Fruit fly (Drosophila melanogaster) whole organism, embryonic: ENCODE data around the gene CG9205.

Experiments
- Aef1 ChIP-seq: fragments of 200-800 bp; sonication (Bioruptor generic); IDR thresholded peaks from 3 replicates; pipeline ENCODE4 v1.3.6; 2022; ENCODE audit warnings: missing biosample characterization, missing genetic modification characterization
- Blimp-1 ChIP-seq: fragments of 200-800 bp; sonication (Bioruptor generic); optimal IDR thresholded peaks from 3 replicates; lab custom pipeline; 2018; ENCODE audit warnings: missing biosample characterization, missing genetic modification characterization, mild to moderate bottlenecking, moderate library complexity, missing genetic modification reagents
- CG1024 ChIP-seq: fragments of 200-800 bp; sonication (Bioruptor generic); IDR thresholded peaks from 2 replicates; pipeline ENCODE4 v1.3.6; 2022; ENCODE audit warnings: missing biosample characterization, missing genetic modification characterization
- CG10366 ChIP-seq: fragments of 200-800 bp; sonication (Bioruptor generic); IDR thresholded peaks from 2 replicates; pipeline ENCODE4 v1.3.6; 2022; ENCODE audit warnings: missing biosample characterization, missing genetic modification characterization
- CG10979 ChIP-seq: fragments of 200-800 bp; sonication (Bioruptor generic); optimal IDR thresholded peaks from 2 replicates; lab custom pipeline; 2018; ENCODE audit warnings: missing biosample characterization, mild to moderate bottlenecking, missing genetic modification characterization, moderate library complexity
- CG11504 ChIP-seq: fragments of 200-800 bp; sonication (Bioruptor generic); optimal IDR thresholded peaks from 3 replicates; lab custom pipeline; 2019; ENCODE audit warnings: missing biosample characterization, mild to moderate bottlenecking, missing genetic modification characterization, moderate library complexity
- CG12236 ChIP-seq: fragments of 200-800 bp; sonication (Bioruptor generic); optimal IDR thresholded peaks from 2 replicates; lab custom pipeline; 2016; ENCODE audit warnings: missing biosample characterization, missing genetic modification characterization
- CG12659 ChIP-seq: fragments of 200-800 bp; sonication (Bioruptor generic); optimal IDR thresholded peaks from 3 replicates; lab custom pipeline; 2017; ENCODE audit warnings: mild to moderate bottlenecking, missing biosample characterization, missing genetic modification reagents, missing genetic modification characterization
- CG13624 ChIP-seq: fragments of 200-800 bp; sonication (Bioruptor generic); optimal IDR thresholded peaks from 2 replicates; lab custom pipeline; 2016; ENCODE audit warnings: missing biosample characterization, missing genetic modification characterization
- CG14441 ChIP-seq: fragments of 200-800 bp; sonication (Bioruptor generic); IDR thresholded peaks from 2 replicates; pipeline ENCODE4 v1.3.6; 2022; ENCODE audit warnings: missing biosample characterization, missing genetic modification characterization
- CG14710 ChIP-seq: fragments of 200-800 bp; sonication (Bioruptor generic); optimal IDR thresholded peaks from 3 replicates; lab custom pipeline; 2019; ENCODE audit warnings: missing biosample characterization, mild to moderate bottlenecking, missing genetic modification characterization, moderate library complexity
- CG15479 ChIP-seq: fragments of 200-800 bp; sonication (Bioruptor generic); optimal IDR thresholded peaks from 3 replicates; lab custom pipeline; 2019; ENCODE audit warnings: missing biosample characterization, mild to moderate bottlenecking, missing genetic modification characterization, moderate library complexity
- CG15696 ChIP-seq: fragments of 200-800 bp; sonication (Bioruptor generic); optimal IDR thresholded peaks from 2 replicates; lab custom pipeline; 2019; ENCODE audit warnings: missing biosample characterization, mild to moderate bottlenecking, missing genetic modification characterization, moderate library complexity
- CG17359 ChIP-seq: fragments of 200-800 bp; sonication (Bioruptor generic); optimal IDR thresholded peaks from 3 replicates; lab custom pipeline; 2018; ENCODE audit warnings: missing biosample characterization, mild to moderate bottlenecking, missing genetic modification characterization, moderate library complexity
- CG2678 ChIP-seq: fragments of 200-800 bp; sonication (Bioruptor generic); optimal IDR thresholded peaks from 3 replicates; lab custom pipeline; 2019; ENCODE audit warnings: missing biosample characterization, mild to moderate bottlenecking, missing genetic modification characterization, moderate library complexity
- CG3281 ChIP-seq: fragments of 200-800 bp; sonication (Bioruptor generic); optimal IDR thresholded peaks from 3 replicates; lab custom pipeline; 2017; ENCODE audit warnings: missing biosample characterization, mild to moderate bottlenecking, missing genetic modification characterization
- CG4328 ChIP-seq: fragments of 200-800 bp; sonication (Bioruptor generic); optimal IDR thresholded peaks from 3 replicates; lab custom pipeline; 2017; ENCODE audit warnings: missing biosample characterization, missing genetic modification reagents, missing genetic modification characterization
- CG6254 ChIP-seq: fragments of 200-800 bp; sonication (Bioruptor generic); optimal IDR thresholded peaks from 3 replicates; lab custom pipeline; 2017; ENCODE audit warnings: mild to moderate bottlenecking, missing biosample characterization, missing genetic modification reagents, missing genetic modification characterization
- CG7372 ChIP-seq: fragments of 200-800 bp; sonication (Bioruptor generic); IDR thresholded peaks from 2 replicates; pipeline ENCODE4 v1.3.6; 2022; ENCODE audit warnings: missing biosample characterization, missing genetic modification characterization
- CG7839 ChIP-seq: fragments of 200-800 bp; sonication (Bioruptor generic); optimal IDR thresholded peaks from 3 replicates; lab custom pipeline; 2018; ENCODE audit warnings: missing biosample characterization, mild to moderate bottlenecking, missing genetic modification characterization, moderate library complexity
- CG8290 ChIP-seq, 3 experiments: fragments of 200-800 bp; sonication (Bioruptor generic); optimal IDR thresholded peaks; 2 replicates each; lab custom pipeline; 2016 to 2019; ENCODE audit warnings: missing biosample characterization in 3 of 3, missing genetic modification characterization in 3 of 3, mild to moderate bottlenecking in 2 of 3, moderate library complexity in 1 of 3
- CHES-1-like ChIP-seq: fragments of 200-800 bp; sonication (Bioruptor generic); optimal IDR thresholded peaks from 2 replicates; lab custom pipeline; 2016; ENCODE audit warnings: missing biosample characterization, missing genetic modification characterization
- CrebB ChIP-seq: fragments of 200-800 bp; sonication (Bioruptor generic); optimal IDR thresholded peaks from 3 replicates; lab custom pipeline; 2018; ENCODE audit warnings: missing biosample characterization, mild to moderate bottlenecking, missing genetic modification characterization
- D ChIP-seq, 2 experiments: fragments of 200-800 bp in 1 of 2; fragments of >200 bp in 1 of 2; sonication (Bioruptor generic) in 1 of 2; optimal IDR thresholded peaks; 2 replicates in 1 of 2; 3 replicates in 1 of 2; lab custom pipeline; 2017; ENCODE audit warnings: mild to moderate bottlenecking in 1 of 2, missing biosample characterization in 1 of 2, missing genetic modification characterization in 1 of 2, missing genetic modification reagents in 1 of 2
- Dp ChIP-seq: fragments of 200-800 bp; sonication (Bioruptor generic); optimal IDR thresholded peaks from 2 replicates; lab custom pipeline; 2018; ENCODE audit warnings: missing biosample characterization, mild to moderate bottlenecking, missing genetic modification characterization, moderate library complexity
- Elba2 ChIP-seq: fragments of 200-800 bp; sonication (Bioruptor generic); optimal IDR thresholded peaks from 3 replicates; lab custom pipeline; 2016; ENCODE audit warnings: missing biosample characterization, missing genetic modification characterization
- Nf-YA ChIP-seq: fragments of 200-800 bp; sonication (Bioruptor generic); IDR thresholded peaks from 2 replicates; pipeline ENCODE4 v1.3.6; 2022; ENCODE audit warnings: missing biosample characterization, missing genetic modification characterization
- NfI ChIP-seq: fragments of 200-800 bp; sonication (Bioruptor generic); optimal IDR thresholded peaks from 3 replicates; lab custom pipeline; 2018; ENCODE audit warnings: missing biosample characterization, mild to moderate bottlenecking, missing genetic modification characterization, moderate library complexity
- Poxn ChIP-seq: fragments of 200-800 bp; sonication (Bioruptor generic); IDR thresholded peaks from 2 replicates; pipeline ENCODE4 v1.3.6; 2022; ENCODE audit warnings: missing biosample characterization, missing genetic modification characterization
- Spps ChIP-seq: fragments of 200-800 bp; sonication (Bioruptor generic); optimal IDR thresholded peaks from 2 replicates; lab custom pipeline; 2018; ENCODE audit warnings: missing biosample characterization, mild to moderate bottlenecking, missing genetic modification characterization
- Xbp1 ChIP-seq: fragments of 200-800 bp; sonication (Bioruptor generic); optimal IDR thresholded peaks from 3 replicates; lab custom pipeline; 2016; ENCODE audit warnings: missing biosample characterization, mild to moderate bottlenecking, missing genetic modification characterization
- ato ChIP-seq: fragments of 200-800 bp; sonication (Bioruptor generic); IDR thresholded peaks from 2 replicates; pipeline ENCODE4 v1.3.6; 2022; ENCODE audit warnings: missing biosample characterization, missing genetic modification characterization; ENCODE audit not compliant: partially characterized antibody
- bab2 ChIP-seq: fragments of 200-800 bp; sonication (Bioruptor generic); optimal IDR thresholded peaks from 2 replicates; lab custom pipeline; 2016; ENCODE audit warnings: missing biosample characterization, missing genetic modification characterization
- br ChIP-seq: fragments of >200 bp; optimal IDR thresholded peaks from 2 replicates; lab custom pipeline; 2017
- da ChIP-seq: fragments of 200-800 bp; sonication (Bioruptor generic); optimal IDR thresholded peaks from 2 replicates; lab custom pipeline; 2016; ENCODE audit warnings: missing biosample characterization, missing genetic modification characterization
- dmrt99B ChIP-seq: fragments of 200-800 bp; sonication (Bioruptor generic); optimal IDR thresholded peaks from 2 replicates; lab custom pipeline; 2018; ENCODE audit warnings: missing biosample characterization, mild to moderate bottlenecking, missing genetic modification characterization, moderate library complexity
- eyg ChIP-seq: fragments of 200-800 bp; sonication (Bioruptor generic); optimal IDR thresholded peaks from 3 replicates; lab custom pipeline; 2016; ENCODE audit warnings: missing biosample characterization, missing genetic modification characterization
- fd96Cb ChIP-seq: fragments of 200-800 bp; sonication (Bioruptor generic); optimal IDR thresholded peaks from 2 replicates; lab custom pipeline; 2018; ENCODE audit warnings: missing biosample characterization, mild to moderate bottlenecking, missing genetic modification characterization, moderate library complexity
- insv ChIP-seq, 2 experiments: fragments of 200-800 bp; sonication (Bioruptor generic); optimal IDR thresholded peaks; 3 replicates each; lab custom pipeline; 2016 to 2018; ENCODE audit warnings: missing biosample characterization in 2 of 2, missing genetic modification characterization in 2 of 2
- kni ChIP-seq: fragments of 200-800 bp; sonication (Bioruptor generic); optimal IDR thresholded peaks from 3 replicates; lab custom pipeline; 2017; ENCODE audit warnings: mild to moderate bottlenecking, missing biosample characterization, missing genetic modification reagents, missing genetic modification characterization
- lab ChIP-seq: fragments of 200-800 bp; sonication (Bioruptor generic); optimal IDR thresholded peaks from 3 replicates; lab custom pipeline; 2017; ENCODE audit warnings: missing biosample characterization, missing genetic modification characterization, mild to moderate bottlenecking, moderate library complexity, missing genetic modification reagents
- p53 ChIP-seq: fragments of 200-800 bp; sonication (Bioruptor generic); optimal IDR thresholded peaks from 2 replicates; lab custom pipeline; 2016; ENCODE audit warnings: missing biosample characterization, missing genetic modification characterization
- phol ChIP-seq: fragments of 200-800 bp; sonication (Bioruptor generic); optimal IDR thresholded peaks from 3 replicates; lab custom pipeline; 2018; ENCODE audit warnings: missing biosample characterization, mild to moderate bottlenecking, missing genetic modification characterization, moderate library complexity
- sens ChIP-seq: fragments of 200-800 bp; sonication (Bioruptor generic); peaks from one replicate; lab custom pipeline; 2016; ENCODE audit warnings: missing biosample characterization, missing genetic modification characterization
- sisA ChIP-seq: fragments of 200-800 bp; sonication (Bioruptor generic); IDR thresholded peaks from 2 replicates; pipeline ENCODE4 v1.3.6; 2022; ENCODE audit warnings: missing biosample characterization, missing genetic modification characterization
- tap ChIP-seq: fragments of 200-800 bp; optimal IDR thresholded peaks from 3 replicates; lab custom pipeline; 2019; ENCODE audit warnings: missing biosample characterization, mild to moderate bottlenecking, missing genetic modification characterization, moderate library complexity
- toy ChIP-seq: fragments of 200-800 bp; sonication (Bioruptor generic); IDR thresholded peaks from 2 replicates; pipeline ENCODE4 v1.3.6; 2022; ENCODE audit warnings: missing biosample characterization, missing genetic modification characterization
- wdn ChIP-seq: fragments of 200-800 bp; sonication (Bioruptor generic); IDR thresholded peaks from 2 replicates; pipeline ENCODE4 v1.3.6; 2022; ENCODE audit warnings: missing biosample characterization, missing genetic modification characterization

The CG9205 gene

DNA sequence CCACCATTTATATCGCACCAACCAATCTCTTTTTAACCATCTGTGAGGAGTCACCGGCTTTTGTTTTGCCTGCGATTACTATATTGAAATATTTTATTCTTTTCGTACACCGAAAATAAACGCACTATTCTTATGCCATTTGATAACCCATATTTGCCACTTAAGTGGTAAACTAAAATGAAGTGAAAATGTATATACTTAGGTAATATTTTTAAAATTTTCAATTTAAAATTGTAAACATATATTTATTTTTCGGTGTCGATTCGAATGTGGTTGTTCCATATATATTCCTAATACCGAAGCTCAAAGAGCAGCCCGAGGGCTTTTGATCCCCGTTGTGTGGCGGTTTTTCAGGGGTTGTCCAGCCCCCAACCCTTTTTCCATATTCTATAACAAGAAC lies 43.8 kb downstream of the CG9205 start:
- no peak for TF ChIP-seq CG14441
- no peak for TF ChIP-seq p53 (GFP tag; lab: Kevin White, UChicago)
- TF ChIP-seq CG2678 (tag; lab: Kevin White, UChicago) = peak; percentile 41
- no peak for TF ChIP-seq toy
- no peak for TF ChIP-seq CG3281 (GFP tag; lab: Kevin White, UChicago)
- TF ChIP-seq CG15479 (GFP tag; lab: Kevin White, UChicago) = no peak
- TF ChIP-seq CG12236 (GFP tag; lab: Kevin White, UChicago) = no peak
- TF ChIP-seq eyg (GFP tag; lab: Kevin White, UChicago) = no peak
- no peak for TF ChIP-seq CrebB (tag; lab: Kevin White, UChicago)
- no peak for TF ChIP-seq CG4328 (GFP tag; lab: Kevin White, UChicago)
- peak; percentile 4 for TF ChIP-seq Spps (tag; lab: Kevin White, UChicago)
- no peak for TF ChIP-seq Xbp1
- peak; percentile 45 for TF ChIP-seq phol (tag; lab: Kevin White, UChicago)
- TF ChIP-seq CG10366 (GFP tag; lab: Robert Waterston, UW) = no peak
- no peak for TF ChIP-seq Aef1 (GFP tag; lab: Robert Waterston, UW)
- TF ChIP-seq NfI (GFP tag; lab: Kevin White, UChicago) = no peak
- no peak for TF ChIP-seq Elba2
- TF ChIP-seq CG1024 = no peak
- TF ChIP-seq lab = peak; percentile 13
- TF ChIP-seq da = no peak
- peak; percentile 57 for TF ChIP-seq Blimp-1
- TF ChIP-seq br (lab: Kevin White, UChicago) = no peak
- TF ChIP-seq CHES-1-like (GFP tag; lab: Kevin White, UChicago) = no peak
- TF ChIP-seq Nf-YA (GFP tag; lab: Robert Waterston, UW) = no peak
- no peak for TF ChIP-seq insv (GFP tag; optimal IDR thresholded peaks at IDR 0.05; lab: Kevin White, UChicago)
- no peak for TF ChIP-seq CG13624 (GFP tag; lab: Kevin White, UChicago)
- peak; percentile 25 for TF ChIP-seq CG7839 (tag; lab: Kevin White, UChicago)
- TF ChIP-seq fd96Cb = peak; percentile 25
- TF ChIP-seq CG6254 (GFP tag; lab: Kevin White, UChicago) = peak; percentile 9
- TF ChIP-seq CG7372 = no peak
- TF ChIP-seq wdn (GFP tag; lab: Robert Waterston, UW) = no peak
- no peak for TF ChIP-seq CG8290 (GFP tag; optimal IDR thresholded peaks at IDR 0.05; lab: Kevin White, UChicago)
- no peak for TF ChIP-seq CG8290 (tag; optimal IDR thresholded peaks at IDR 0.05; lab: Kevin White, UChicago)
- TF ChIP-seq bab2 (GFP tag; lab: Kevin White, UChicago) = no peak
- TF ChIP-seq sens (GFP tag; lab: Kevin White, UChicago) = peak; percentile 23
- TF ChIP-seq CG14710 (tag; lab: Kevin White, UChicago) = peak; percentile 11
- peak; percentile 40; the same call in 1 of the 2 replicates for TF ChIP-seq sisA (GFP tag; lab: Robert Waterston, UW)
- TF ChIP-seq CG11504 (tag; lab: Kevin White, UChicago) = peak; percentile 56
- TF ChIP-seq Poxn (GFP tag; lab: Robert Waterston, UW) = no peak
- TF ChIP-seq kni (GFP tag; lab: Kevin White, UChicago) = no peak
- no peak for TF ChIP-seq D (optimal IDR thresholded peaks at IDR 0.05; lab: Kevin White, UChicago)
- TF ChIP-seq D (GFP tag; optimal IDR thresholded peaks at IDR 0.05; lab: Kevin White, UChicago) = peak; percentile 49
- peak; percentile 11 for TF ChIP-seq tap (tag; lab: Kevin White, UChicago)
- no peak for TF ChIP-seq Dp (GFP tag; lab: Kevin White, UChicago)
- peak; percentile 47 for TF ChIP-seq CG17359 (tag; lab: Kevin White, UChicago)
- peak; percentile 46 for TF ChIP-seq dmrt99B (tag; lab: Kevin White, UChicago)
- no peak for TF ChIP-seq ato
- peak; percentile 53 for TF ChIP-seq CG10979 (tag; lab: Kevin White, UChicago)
- no peak for TF ChIP-seq CG12659 (GFP tag; lab: Kevin White, UChicago)
- no peak for TF ChIP-seq CG15696 (tag; lab: Kevin White, UChicago)
